Fruit fly (Drosophila melanogaster): ENCODE results near the gene CG14421.

DNA sequence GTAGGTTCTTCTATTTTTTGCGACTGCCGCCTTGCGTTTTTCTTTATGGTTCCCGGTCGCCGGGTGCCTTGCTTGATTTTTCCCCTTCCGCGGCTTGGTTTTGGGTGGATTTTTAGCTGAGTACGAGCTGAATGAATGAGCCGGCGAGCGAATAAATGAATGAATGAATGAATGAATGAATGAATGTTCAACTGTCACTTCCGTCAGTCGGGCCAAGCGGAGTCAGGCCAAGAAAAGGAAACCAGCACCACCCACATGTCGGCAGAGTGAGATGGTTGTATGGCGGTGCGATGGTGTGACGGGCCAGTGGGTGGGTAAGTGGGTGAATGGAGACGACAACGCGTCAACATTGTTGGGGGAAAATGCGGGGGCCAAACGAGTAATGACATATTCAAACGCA is 27.8 kb downstream of the CG14421 start:
- TF ChIP-seq CG32121 (GFP tag; IDR thresholded peaks at IDR 0.05) (no peak), EcR (GFP tag; optimal IDR thresholded peaks at IDR 0.05) (no peak), CG14655 (GFP tag; optimal IDR thresholded peaks at IDR 0.05) (no peak), fd96Ca (GFP tag; IDR thresholded peaks at IDR 0.05) (no peak), CG17806 (tag; optimal IDR thresholded peaks at IDR 0.05) (no peak), Ets98B (GFP tag; IDR thresholded peaks at IDR 0.05) (no peak), Pif1A (GFP tag; optimal IDR thresholded peaks at IDR 0.05) (no peak), CG8159 (tag; optimal IDR thresholded peaks at IDR 0.05) (no peak), CG10348 (GFP tag; IDR thresholded peaks at IDR 0.05) (no peak), Pif1B (GFP tag; optimal IDR thresholded peaks at IDR 0.05) (no peak), rn (GFP tag; IDR thresholded peaks at IDR 0.05) (no peak), CG34367 (tag; optimal IDR thresholded peaks at IDR 0.05) (no peak), CG9948 (tag; optimal IDR thresholded peaks at IDR 0.05) (no peak)

Data from whole organism, pupa.